Fruit fly (Drosophila melanogaster): ENCODE measurements around the gene CG7840.

The CG7840 gene

dm6 chr2L:8333185-8333584, 27.8 kb downstream of the CG7840 start (continued):
- TF ChIP-seq CG8944 (GFP tag; optimal IDR thresholded peaks at IDR 0.05) = no peak
- peak; percentile 31; the same call in 1 of the 2 replicates for TF ChIP-seq slbo (GFP tag; IDR thresholded peaks at IDR 0.05)
- TF ChIP-seq lab (GFP tag; optimal IDR thresholded peaks at IDR 0.05) = peak; percentile 26
- TF ChIP-seq da (GFP tag; optimal IDR thresholded peaks at IDR 0.05) = no peak
- no peak for TF ChIP-seq CG10274 (GFP tag; optimal IDR thresholded peaks at IDR 0.05)
- no peak for TF ChIP-seq CG34224 (GFP tag; IDR thresholded peaks at IDR 0.05; ENCODE audit: partially characterized antibody)
- TF ChIP-seq CG17612 (GFP tag; IDR thresholded peaks at IDR 0.05) = no peak
- TF ChIP-seq Fer1 (GFP tag; optimal IDR thresholded peaks at IDR 0.05) = peak; percentile 40
- no peak for TF ChIP-seq zen (tag; optimal IDR thresholded peaks at IDR 0.05)
- no peak for TF ChIP-seq z (GFP tag; IDR thresholded peaks at IDR 0.05)
- TF ChIP-seq CG9727 (GFP tag; optimal IDR thresholded peaks at IDR 0.05) = peak; percentile 11
- TF ChIP-seq CG3281 (GFP tag; optimal IDR thresholded peaks at IDR 0.05) = peak; percentile 20
- TF ChIP-seq CG17912 (GFP tag; optimal IDR thresholded peaks at IDR 0.05) = no peak
- peak; percentile 5 for TF ChIP-seq Abd-B (GFP tag; optimal IDR thresholded peaks at IDR 0.05)
- TF ChIP-seq Dref (GFP tag; IDR thresholded peaks at IDR 0.05) = no peak
- no peak for TF ChIP-seq CG1529 (GFP tag; optimal IDR thresholded peaks at IDR 0.05)
- TF ChIP-seq grau (tag; optimal IDR thresholded peaks at IDR 0.05) = peak; percentile 8
- TF ChIP-seq chinmo (GFP tag; IDR thresholded peaks at IDR 0.05; ENCODE audit: partially characterized antibody) = no peak
- TF ChIP-seq Atf6 (GFP tag; IDR thresholded peaks at IDR 0.05) = peak; percentile 31; the same call in 1 of the 2 replicates
- TF ChIP-seq CG7556 (GFP tag; optimal IDR thresholded peaks at IDR 0.05) = peak; percentile 29
- peak; percentile 58 for TF ChIP-seq CG18599 (GFP tag; optimal IDR thresholded peaks at IDR 0.05)
- TF ChIP-seq CG34376 (GFP tag; optimal IDR thresholded peaks at IDR 0.05) = no peak
- TF ChIP-seq Mrtf (GFP tag; IDR thresholded peaks at IDR 0.05) = no peak
- TF ChIP-seq CG17802 (tag; optimal IDR thresholded peaks at IDR 0.05) = no peak
- peak; percentile 33 for TF ChIP-seq dmrt99B (tag; optimal IDR thresholded peaks at IDR 0.05)
- TF ChIP-seq Pdp1 (GFP tag; optimal IDR thresholded peaks at IDR 0.05) = no peak
- TF ChIP-seq Lim3 (GFP tag; IDR thresholded peaks at IDR 0.05) = no peak
- TF ChIP-seq phol (tag; optimal IDR thresholded peaks at IDR 0.05) = peak; percentile 4
- peak; percentile 44 for TF ChIP-seq Hmr (GFP tag; optimal IDR thresholded peaks at IDR 0.05)
- peak; percentile 18 for TF ChIP-seq scrt (GFP tag; optimal IDR thresholded peaks at IDR 0.05)
- peak; percentile 15 for TF ChIP-seq Fer3 (tag; optimal IDR thresholded peaks at IDR 0.05)

dm6 chr2L:8333624-8334023, 28.2 kb downstream of the CG7840 start:
- TF ChIP-seq CG6683 (GFP tag; optimal IDR thresholded peaks at IDR 0.05) = no peak
- no peak for TF ChIP-seq emc (GFP tag; optimal IDR thresholded peaks at IDR 0.05)
- peak; percentile 41 for TF ChIP-seq crol (GFP tag; IDR thresholded peaks at IDR 0.05)
- TF ChIP-seq Stat92E (GFP tag; optimal IDR thresholded peaks at IDR 0.05) = no peak
- no peak for TF ChIP-seq gsb (GFP tag; IDR thresholded peaks at IDR 0.05)
- TF ChIP-seq abd-A (tag; optimal IDR thresholded peaks at IDR 0.05) = no peak
- no peak for TF ChIP-seq kay (GFP tag; optimal IDR thresholded peaks at IDR 0.05)
- peak; percentile 75 for TF ChIP-seq Hr39 (optimal IDR thresholded peaks at IDR 0.05)
- TF ChIP-seq Six4 (GFP tag; optimal IDR thresholded peaks at IDR 0.05) = no peak
- no peak for TF ChIP-seq CG1233 (GFP tag; optimal IDR thresholded peaks at IDR 0.05)
- TF ChIP-seq Fer2 (tag; optimal IDR thresholded peaks at IDR 0.05) = no peak
- TF ChIP-seq CG17612 (GFP tag; IDR thresholded peaks at IDR 0.05) = no peak
- TF ChIP-seq chinmo (GFP tag; IDR thresholded peaks at IDR 0.05; ENCODE audit: partially characterized antibody) = no peak
- TF ChIP-seq chn (GFP tag; optimal IDR thresholded peaks at IDR 0.05) = no peak
- no peak for TF ChIP-seq CG3281 (GFP tag; optimal IDR thresholded peaks at IDR 0.05)
- 0 out of 3 replicates have a peak, but pooled peaks have one; percentile 13 for TF ChIP-seq CG7963 (GFP tag; IDR thresholded peaks at IDR 0.05; ENCODE audit: partially characterized antibody)
- TF ChIP-seq Lim3 (GFP tag; IDR thresholded peaks at IDR 0.05) = no peak

Measured in whole organism, embryonic.